Fruit fly (Drosophila melanogaster) whole organism, prepupa: Measurements from ENCODE around the gene CG33648.

Source experiments
- Blimp-1 ChIP-seq: fragments of 200-800 bp; sonication (Bioruptor generic); optimal IDR thresholded peaks from 3 replicates; lab custom pipeline; 2017; ENCODE audit warnings: missing biosample characterization, missing genetic modification characterization, mild to moderate bottlenecking, moderate library complexity, missing genetic modification reagents
- OdsH ChIP-seq: fragments of 200-800 bp; sonication (Bioruptor generic); optimal IDR thresholded peaks from 3 replicates; lab custom pipeline; 2016; ENCODE audit warnings: missing biosample characterization, missing genetic modification characterization
- lz ChIP-seq: fragments of 200-800 bp; sonication (Bioruptor generic); optimal IDR thresholded peaks from 3 replicates; lab custom pipeline; 2016; ENCODE audit warnings: missing biosample characterization, missing genetic modification characterization

DNA sequence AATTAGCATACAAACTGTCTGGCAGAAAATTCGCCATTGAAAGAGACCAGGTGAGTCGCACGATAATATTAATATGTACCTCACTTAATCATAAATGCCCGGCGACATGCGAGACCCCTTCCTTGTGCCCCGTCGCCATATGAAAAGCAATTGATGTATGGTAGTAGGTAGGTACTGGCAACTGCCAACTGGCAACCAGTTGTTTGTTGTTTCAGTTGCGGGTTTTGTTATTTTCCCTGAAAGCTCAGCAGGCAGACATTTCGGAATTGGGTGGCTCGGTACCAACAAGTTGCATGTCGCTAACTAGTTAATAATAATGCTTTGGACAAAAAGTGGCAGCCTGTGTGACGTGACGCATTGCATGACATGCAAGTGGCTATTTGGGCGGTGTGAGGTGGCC, 49.7 kb upstream of the CG33648 start:
- TF ChIP-seq lz (GFP tag; lab: Kevin White, UChicago) (no peak), Blimp-1 (GFP tag; lab: Kevin White, UChicago) (no peak), OdsH (GFP tag; lab: Kevin White, UChicago) (no peak)
